Fruit fly (Drosophila melanogaster) whole organism: ENCODE data around the gene CG4004.

ENCODE experiments used
- EcR ChIP-seq, 2 experiments: fragments of >200 bp; optimal IDR thresholded peaks; 2 replicates each; lab custom pipeline; 2017; ENCODE audit warnings: missing biosample characterization in 2 of 2, missing genetic modification characterization in 2 of 2, missing genetic modification reagents in 2 of 2
- psq ChIP-seq: fragments of >200 bp; optimal IDR thresholded peaks from 2 replicates; lab custom pipeline; 2017

dm6 chrX:12766286-12766685 lies 22.3 kb downstream of the CG4004 start:
- TF ChIP-seq psq (lab: Kevin White, UChicago) (no peak), EcR (GFP tag; optimal IDR thresholded peaks at IDR 0.05; lab: Kevin White, UChicago) (no peak)
